ENCODE assay signal across 4 worm cellular contexts in genomic region chrIV:13877707-13878106, ce11.
TF ChIP-seq lines count a peak whose summit lies in the region.

No protein-coding gene starts in this region.

TF ChIP-seq in whole organism, L1 larva, 84 proteins besides CTCF, POLR2A, EP300 and RAD21 (continued from another document):
- TF ChIP-seq mep-1 (tag; optimal IDR thresholded peaks at IDR 0.05; lab: Kevin White, UChicago) (peak; percentile 27), lin-35 (GFP tag; optimal IDR thresholded peaks at IDR 0.05; lab: Kevin White, UChicago) (peak in 1 of 2 experiments; percentile 38), nhr-47 (tag; optimal IDR thresholded peaks at IDR 0.05; lab: Kevin White, UChicago) (peak; percentile 50), nhr-20 (tag; optimal IDR thresholded peaks at IDR 0.05; lab: Kevin White, UChicago) (peak; percentile 16), efl-1 (optimal IDR thresholded peaks at IDR 0.05; lab: Kevin White, UChicago) (peak; percentile 31 to 46), efl-1 (GFP tag; optimal IDR thresholded peaks at IDR 0.05 in 1 of 2; lab: Kevin White, UChicago) (peak in 1 of 2 experiments; percentile 85), fos-1 (tag; optimal IDR thresholded peaks at IDR 0.05; lab: Kevin White, UChicago) (peak; percentile 0), egl-13 (tag; optimal IDR thresholded peaks at IDR 0.05; lab: Kevin White, UChicago) (no peak), pqm-1 (tag; optimal IDR thresholded peaks at IDR 0.05; lab: Kevin White, UChicago) (no peak), snu-23 (GFP tag; optimal IDR thresholded peaks at IDR 0.05; lab: Kevin White, UChicago) (peak; percentile 53), nhr-71 (tag; optimal IDR thresholded peaks at IDR 0.05; lab: Kevin White, UChicago) (peak; percentile 74), lsy-2 (tag; optimal IDR thresholded peaks at IDR 0.05; lab: Kevin White, UChicago) (peak; percentile 56 to 80), fkh-8 (tag; optimal IDR thresholded peaks at IDR 0.05; lab: Kevin White, UChicago) (peak; percentile 38), ceh-8 (GFP tag; optimal IDR thresholded peaks at IDR 0.05; lab: Kevin White, UChicago) (no peak), ztf-4 (tag; optimal IDR thresholded peaks at IDR 0.05; lab: Kevin White, UChicago) (no peak), lir-3 (tag; optimal IDR thresholded peaks at IDR 0.05; lab: Kevin White, UChicago; ENCODE audit: poor library complexity) (peak; percentile 6), ceh-82 (tag; optimal IDR thresholded peaks at IDR 0.05; lab: Kevin White, UChicago) (peak in 2 of 3 experiments; percentile 19 to 86), unc-130 (tag; optimal IDR thresholded peaks at IDR 0.05; lab: Kevin White, UChicago) (peak; percentile 66), mdl-1 (tag; optimal IDR thresholded peaks at IDR 0.05; lab: Kevin White, UChicago) (peak in 1 of 2 experiments; percentile 29), C34B4.2 (tag; optimal IDR thresholded peaks at IDR 0.05; lab: Kevin White, UChicago) (no peak), swsn-7 (tag; optimal IDR thresholded peaks at IDR 0.05; lab: Kevin White, UChicago) (peak; percentile 48), skn-1 (tag; optimal IDR thresholded peaks at IDR 0.05; lab: Kevin White, UChicago) (peak; percentile 26), tbx-2 (tag; optimal IDR thresholded peaks at IDR 0.05; lab: Kevin White, UChicago) (peak; percentile 33)
TF ChIP-seq in whole organism, L1 larva: peak in this region for 26.

TF ChIP-seq in whole organism, L2 larva, 48 proteins besides CTCF, POLR2A, EP300 and RAD21 (continued from another document):
- peak; percentile 38 for TF ChIP-seq crh-2 (tag; optimal IDR thresholded peaks at IDR 0.05; lab: Kevin White, UChicago)

TF ChIP-seq in whole organism, L3 larva, 47 proteins besides CTCF, POLR2A, EP300 and RAD21 (continued from another document):
- TF ChIP-seq nhr-28 (tag; optimal IDR thresholded peaks at IDR 0.05; lab: Kevin White, UChicago) (no peak), pqm-1 (tag; optimal IDR thresholded peaks at IDR 0.05; lab: Kevin White, UChicago) (no peak), nhr-12 (tag; optimal IDR thresholded peaks at IDR 0.05; lab: Kevin White, UChicago) (no peak), snpc-4 (tag; optimal IDR thresholded peaks at IDR 0.05; lab: Kevin White, UChicago) (peak; percentile 10), lin-15B (tag; optimal IDR thresholded peaks at IDR 0.05; lab: Kevin White, UChicago) (peak; percentile 50), ceh-9 (tag; optimal IDR thresholded peaks at IDR 0.05; lab: Kevin White, UChicago) (no peak), zag-1 (tag; optimal IDR thresholded peaks at IDR 0.05; lab: Kevin White, UChicago) (no peak), sea-2 (GFP tag; optimal IDR thresholded peaks at IDR 0.05; lab: Kevin White, UChicago) (no peak), R02D3.7 (tag; optimal IDR thresholded peaks at IDR 0.05; lab: Kevin White, UChicago) (no peak), nhr-67 (tag; optimal IDR thresholded peaks at IDR 0.05; lab: Kevin White, UChicago) (no peak), egl-5 (tag; optimal IDR thresholded peaks at IDR 0.05; lab: Kevin White, UChicago) (peak; percentile 46), unc-39 (tag; optimal IDR thresholded peaks at IDR 0.05; lab: Kevin White, UChicago) (no peak), ama-1 (optimal IDR thresholded peaks at IDR 0.05; lab: Kevin White, UChicago) (no peak), nfya-1 (tag; optimal IDR thresholded peaks at IDR 0.05; lab: Kevin White, UChicago; ENCODE audit: insufficient read depth) (peak; percentile 73), fkh-10 (GFP tag; optimal IDR thresholded peaks at IDR 0.05; lab: Kevin White, UChicago) (peak; percentile 50), aly-2 (tag; optimal IDR thresholded peaks at IDR 0.05; lab: Kevin White, UChicago) (no peak), nhr-76 (tag; optimal IDR thresholded peaks at IDR 0.05; lab: Kevin White, UChicago) (no peak), lsy-12 (tag; optimal IDR thresholded peaks at IDR 0.05; lab: Kevin White, UChicago) (no peak), mdl-1 (tag; optimal IDR thresholded peaks at IDR 0.05; lab: Kevin White, UChicago) (peak; percentile 21), fos-1 (tag; optimal IDR thresholded peaks at IDR 0.05; lab: Kevin White, UChicago) (no peak), ztf-11 (tag; optimal IDR thresholded peaks at IDR 0.05; lab: Kevin White, UChicago) (no peak), nhr-23 (tag; optimal IDR thresholded peaks at IDR 0.05; lab: Kevin White, UChicago) (no peak), ZK546.5 (tag; optimal IDR thresholded peaks at IDR 0.05; lab: Kevin White, UChicago) (no peak), pha-4 (tag; optimal IDR thresholded peaks at IDR 0.05; lab: Kevin White, UChicago) (peak; percentile 66), egl-27 (tag; optimal IDR thresholded peaks at IDR 0.05; lab: Kevin White, UChicago) (no peak), mml-1 (tag; optimal IDR thresholded peaks at IDR 0.05; lab: Kevin White, UChicago) (no peak), nhr-25 (tag; optimal IDR thresholded peaks at IDR 0.05; lab: Kevin White, UChicago) (no peak), nhr-237 (tag; optimal IDR thresholded peaks at IDR 0.05; lab: Kevin White, UChicago) (no peak)
TF ChIP-seq in whole organism, L3 larva: peak in this region for 9.

TF ChIP-seq in whole organism, L4 larva, 104 proteins besides CTCF, POLR2A, EP300 and RAD21 (continued from another document):
- TF ChIP-seq ZK546.5 (tag; optimal IDR thresholded peaks at IDR 0.05; lab: Kevin White, UChicago): no peak
- no peak for TF ChIP-seq spr-3 (GFP tag; optimal IDR thresholded peaks at IDR 0.05; lab: Kevin White, UChicago)
- TF ChIP-seq lin-39 (tag; optimal IDR thresholded peaks at IDR 0.05; lab: Kevin White, UChicago): no peak
- TF ChIP-seq lin-13 (GFP tag; optimal IDR thresholded peaks at IDR 0.05; lab: Kevin White, UChicago): peak; percentile 1
- TF ChIP-seq set-16 (GFP tag; IDR thresholded peaks at IDR 0.05; lab: Robert Waterston, UW): no peak
- peak; percentile 8 for TF ChIP-seq fkh-10 (GFP tag; optimal IDR thresholded peaks at IDR 0.05; lab: Kevin White, UChicago)
- TF ChIP-seq mdl-1 (tag; optimal IDR thresholded peaks at IDR 0.05; lab: Kevin White, UChicago): peak in 1 of 2 experiments; percentile 72
- TF ChIP-seq ctbp-1 (GFP tag; IDR thresholded peaks at IDR 0.05; lab: Robert Waterston, UW): 0 out of 2 replicates have a peak, but pooled peaks have one; percentile 20
- TF ChIP-seq aha-1 (tag; lab: Kevin White, UChicago): peak; percentile 96
- no peak for TF ChIP-seq lin-1 (GFP tag; IDR thresholded peaks at IDR 0.05; lab: Robert Waterston, UW)
- no peak for TF ChIP-seq nhr-42 (GFP tag; IDR thresholded peaks at IDR 0.05; lab: Robert Waterston, UW)
- TF ChIP-seq tag-97 (GFP tag; IDR thresholded peaks at IDR 0.05; lab: Robert Waterston, UW): no peak
- no peak for TF ChIP-seq daf-12 (tag; optimal IDR thresholded peaks at IDR 0.05; lab: Kevin White, UChicago)
- no peak for TF ChIP-seq aly-2 (tag; optimal IDR thresholded peaks at IDR 0.05; lab: Kevin White, UChicago)
- no peak for TF ChIP-seq F49E8.2 (tag; optimal IDR thresholded peaks at IDR 0.05; lab: Kevin White, UChicago; ENCODE audit: borderline replicate concordance)
- peak; percentile 44 for TF ChIP-seq hlh-30 (tag; optimal IDR thresholded peaks at IDR 0.05; lab: Kevin White, UChicago; ENCODE audit: insufficient read depth)
- TF ChIP-seq mxl-3 (GFP tag; optimal IDR thresholded peaks at IDR 0.05; lab: Kevin White, UChicago): peak; percentile 3
- TF ChIP-seq F26F4.8 (GFP tag; conservative IDR thresholded peaks at IDR 0.05; lab: Robert Waterston, UW): no peak
- TF ChIP-seq F44E2.7 (GFP tag; IDR thresholded peaks at IDR 0.05; lab: Robert Waterston, UW): no peak
- no peak for TF ChIP-seq zip-2 (tag; optimal IDR thresholded peaks at IDR 0.05; lab: Kevin White, UChicago)
- no peak for TF ChIP-seq mxl-2 (GFP tag; conservative IDR thresholded peaks at IDR 0.05; lab: Robert Waterston, UW)
